Fruit fly (Drosophila melanogaster) Kc167 (cell line): ENCODE data around the gene CG14785.

Source experiments
- Myc ChIP-seq: fragments of >200 bp; optimal IDR thresholded peaks from 2 replicates; lab custom pipeline; 2017; ENCODE audit warnings: missing external identifiers
- h ChIP-seq: fragments of >200 bp; optimal IDR thresholded peaks from 3 replicates; lab custom pipeline; 2018; ENCODE audit warnings: missing external identifiers

DNA sequence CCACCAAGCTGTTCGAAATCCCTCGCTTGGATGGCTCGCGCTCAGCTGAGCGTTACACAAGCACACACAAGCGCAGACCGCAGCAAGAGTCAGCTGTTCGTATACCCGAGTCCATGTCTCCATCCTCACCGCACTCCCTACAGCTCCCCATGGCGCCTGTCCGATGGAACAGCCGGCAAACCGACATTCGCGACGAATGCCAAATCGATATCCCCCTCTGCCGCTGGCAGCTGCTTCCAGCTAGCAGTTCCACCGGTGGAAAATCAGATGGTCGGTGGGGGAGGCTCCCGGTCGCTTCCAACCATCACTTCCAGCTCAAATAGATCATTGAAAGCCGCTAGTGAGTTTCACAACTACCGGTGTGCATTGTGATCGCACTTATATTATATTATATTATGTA lies 46.5 kb downstream of the CG14785 start:
- TF ChIP-seq Myc (lab: Kevin White, UChicago) (no peak), h (lab: Kevin White, UChicago) (no peak)
